Fruit fly (Drosophila melanogaster): Measurements from ENCODE around the gene Rab1.

Gene Rab1

DNA sequence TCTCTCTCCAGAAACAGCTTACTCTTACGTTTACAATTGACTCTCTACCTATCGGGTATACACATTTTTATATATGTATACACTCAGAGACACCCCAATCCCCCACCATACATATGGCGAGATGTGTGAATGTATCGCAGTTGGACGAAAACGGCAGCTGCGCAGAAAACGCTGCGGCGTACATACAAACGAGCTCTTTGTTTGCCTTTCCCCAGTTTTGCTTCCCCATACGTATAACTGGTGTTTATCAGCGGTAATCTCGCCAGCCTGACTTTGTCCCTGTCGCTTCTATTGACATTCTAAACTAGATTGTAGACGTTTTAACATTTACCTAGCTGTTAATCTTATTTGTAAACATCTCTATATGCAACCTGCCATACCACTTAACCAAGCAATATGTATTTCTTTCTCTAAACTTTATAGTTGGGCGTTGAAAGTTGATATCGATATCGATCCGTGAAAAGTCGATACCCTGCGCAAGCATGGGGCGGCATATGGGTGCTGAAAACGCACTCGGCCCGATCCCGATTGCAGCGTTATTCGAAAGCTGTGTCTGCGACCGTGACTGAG, 28.6 kb upstream of the Rab1 start (continued):
- TF ChIP-seq CG1792 (GFP tag; optimal IDR thresholded peaks at IDR 0.05) (peak; percentile 46), CG3163 (GFP tag; optimal IDR thresholded peaks at IDR 0.05) (peak; percentile 46), peb (GFP tag; IDR thresholded peaks at IDR 0.05) (no peak), tin (GFP tag; optimal IDR thresholded peaks at IDR 0.05) (no peak), Kr (GFP tag; optimal IDR thresholded peaks at IDR 0.05) (peak; percentile 52), nmo (GFP tag; optimal IDR thresholded peaks at IDR 0.05) (no peak), sob (GFP tag; IDR thresholded peaks at IDR 0.05) (no peak), vvl (GFP tag; IDR thresholded peaks at IDR 0.05) (no peak), NK7.1 (GFP tag; optimal IDR thresholded peaks at IDR 0.05) (peak; percentile 78), HLH3B (GFP tag; IDR thresholded peaks at IDR 0.05) (no peak), dmrt99B (tag; optimal IDR thresholded peaks at IDR 0.05) (peak; percentile 60), CG13296 (GFP tag; optimal IDR thresholded peaks at IDR 0.05) (peak; percentile 89), Ada2b (GFP tag; IDR thresholded peaks at IDR 0.05) (no peak), Stat92E (GFP tag; optimal IDR thresholded peaks at IDR 0.05) (peak in 1 of 3 experiments; percentile 19), CG12155 (GFP tag; optimal IDR thresholded peaks at IDR 0.05) (peak; percentile 32), oc (tag; optimal IDR thresholded peaks at IDR 0.05) (peak; percentile 88), CG10209 (GFP tag; optimal IDR thresholded peaks at IDR 0.05) (peak; percentile 85), Asciz (GFP tag; optimal IDR thresholded peaks at IDR 0.05) (peak; percentile 96), caup (GFP tag; optimal IDR thresholded peaks at IDR 0.05; ENCODE audit: severe bottlenecking) (peak; percentile 88), nerfin-1 (tag; optimal IDR thresholded peaks at IDR 0.05) (peak; percentile 67), ash1 (GFP tag; optimal IDR thresholded peaks at IDR 0.05) (peak; percentile 60), twi (tag; optimal IDR thresholded peaks at IDR 0.05) (peak; percentile 59), dysf (GFP tag; IDR thresholded peaks at IDR 0.05) (no peak), bbx (GFP tag; IDR thresholded peaks at IDR 0.05; ENCODE audit: partially characterized antibody) (no peak), CoRest (tag; optimal IDR thresholded peaks at IDR 0.05) (peak; percentile 64), slou (GFP tag; optimal IDR thresholded peaks at IDR 0.05) (peak; percentile 32), Gsc (GFP tag; IDR thresholded peaks at IDR 0.05) (no peak), unpg (GFP tag; optimal IDR thresholded peaks at IDR 0.05) (peak; percentile 51), Meics (GFP tag; optimal IDR thresholded peaks at IDR 0.05) (peak; percentile 78), CG34376 (GFP tag; optimal IDR thresholded peaks at IDR 0.05) (peak; percentile 91), Hr51 (GFP tag; optimal IDR thresholded peaks at IDR 0.05) (peak; percentile 16 to 36), Rfx (GFP tag; IDR thresholded peaks at IDR 0.05) (no peak), CG9797 (GFP tag; optimal IDR thresholded peaks at IDR 0.05) (no peak), D19A (tag; optimal IDR thresholded peaks at IDR 0.05) (peak; percentile 39), CG14667 (GFP tag; IDR thresholded peaks at IDR 0.05) (no peak), GATAe (GFP tag; conservative IDR thresholded peaks at IDR 0.05) (no peak), CG7928 (GFP tag; optimal IDR thresholded peaks at IDR 0.05) (peak; percentile 59), Trl (optimal IDR thresholded peaks at IDR 0.05) (peak; percentile 67 to 82), Trl (GFP tag; optimal IDR thresholded peaks at IDR 0.05) (peak; percentile 76), tup (GFP tag; optimal IDR thresholded peaks at IDR 0.05) (peak; percentile 58), CG9727 (GFP tag; optimal IDR thresholded peaks at IDR 0.05) (peak; percentile 74), CG4282 (GFP tag; optimal IDR thresholded peaks at IDR 0.05) (peak; percentile 54), CG9215 (GFP tag; IDR thresholded peaks at IDR 0.05) (no peak), toy (GFP tag; IDR thresholded peaks at IDR 0.05) (no peak), Jarid2 (GFP tag; optimal IDR thresholded peaks at IDR 0.05) (peak; percentile 62), CG32767 (GFP tag; IDR thresholded peaks at IDR 0.05) (no peak), Hmr (GFP tag; optimal IDR thresholded peaks at IDR 0.05) (peak; percentile 92), pros (GFP tag; optimal IDR thresholded peaks at IDR 0.05) (peak; percentile 32), pho (GFP tag; optimal IDR thresholded peaks at IDR 0.05) (peak; percentile 60), Abd-B (GFP tag; optimal IDR thresholded peaks at IDR 0.05) (no peak)

Data from whole organism, embryonic.